Worm (Caenorhabditis elegans) whole organism, L4/young adult: ENCODE data around the gene F11A10.5.

ENCODE experiments used
- dao-5 ChIP-seq: sonication (generic microtip); optimal IDR thresholded peaks from 2 replicates; lab custom pipeline; 2016; ENCODE audit warnings: missing genotype, missing genetic modification characterization, moderate library complexity, missing compliant biosample characterization
- him-1 ChIP-seq: sonication (generic microtip); optimal IDR thresholded peaks from 2 replicates; lab custom pipeline; 2016; ENCODE audit warnings: missing genotype, missing genetic modification reagents, missing genetic modification characterization, missing compliant biosample characterization

- TF ChIP-seq dao-5 (tag; lab: Kevin White, UChicago) (no peak), him-1 (tag; lab: Kevin White, UChicago) (no peak)
Measured at ce11 chrIV:12131308-12132072, 37.6 kb downstream of the F11A10.5 start.
